Worm (Caenorhabditis elegans): ENCODE measurements around the gene duxl-1.
"Not testable (repeated sequence)": the region's sequence is repeated elsewhere in the genome, so short reads cannot be mapped to it uniquely, and the experiment has no call there.

Gene duxl-1

ce11 chrII:1636392-1636791 is 27.1 kb upstream of the duxl-1 start, which contains the start of gene srg-20:
Gene srg-20 (plus strand): TSS chrII:1636692.
- TF ChIP-seq ceh-2, gmeb-2, nfya-1 (tag; optimal IDR thresholded peaks at IDR 0.05): not testable (repeated sequence)

ce11 chrII:1640496-1640895 is 23.0 kb upstream of the duxl-1 start, which contains the start of gene srh-72:
Gene srh-72 (minus strand): TSS chrII:1640596.
- TF ChIP-seq T23F11.4 (GFP tag; optimal IDR thresholded peaks at IDR 0.05), result no peak

DNA sequence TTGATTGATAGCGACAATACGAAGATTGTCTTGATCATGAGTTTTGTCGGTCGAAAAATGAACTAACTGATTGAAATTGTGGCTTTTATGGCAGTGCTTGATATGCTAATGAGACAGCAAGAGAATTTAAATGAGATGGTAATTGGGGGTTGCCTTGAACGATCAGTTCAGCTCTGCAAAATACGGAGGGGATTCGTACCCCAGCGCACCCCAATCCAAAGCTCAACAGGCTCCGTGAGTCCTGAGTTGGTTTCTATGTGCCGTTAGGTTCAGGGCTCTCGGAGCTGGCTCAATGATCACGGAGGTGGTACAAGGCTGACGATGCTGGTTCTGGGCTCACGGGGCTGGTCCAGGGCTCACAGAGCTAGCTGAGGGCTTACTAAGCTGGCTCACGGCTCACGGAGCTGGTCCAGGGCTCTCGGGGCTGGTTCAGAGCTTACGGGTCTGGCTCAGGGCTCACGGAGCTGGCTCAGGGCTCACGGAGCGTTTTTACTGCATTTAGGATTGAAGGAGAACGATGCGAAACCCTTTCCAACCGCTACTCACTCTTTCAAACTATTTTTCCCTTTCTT is 18.6 kb upstream of the duxl-1 start, which contains the start of gene ZC204.6:
Gene ZC204.6, minus strand, starts transcription at position 51 of the 572 bp plus-strand sequence.
- TF ChIP-seq syd-9 (tag; optimal IDR thresholded peaks at IDR 0.05) (no peak), odd-2 (tag; optimal IDR thresholded peaks at IDR 0.05) (no peak), unc-42 (tag; optimal IDR thresholded peaks at IDR 0.05) (no peak), gmeb-2 (tag; optimal IDR thresholded peaks at IDR 0.05) (no peak), ceh-24 (tag; optimal IDR thresholded peaks at IDR 0.05) (no peak), elt-2 (tag; optimal IDR thresholded peaks at IDR 0.05) (no peak), pqm-1 (tag; optimal IDR thresholded peaks at IDR 0.05) (no peak)

- TF ChIP-seq tbx-2 (tag; optimal IDR thresholded peaks at IDR 0.05) (no peak), sox-4 (tag; optimal IDR thresholded peaks at IDR 0.05) (no peak), lin-11 (tag; optimal IDR thresholded peaks at IDR 0.05) (no peak), ceh-30 (tag; optimal IDR thresholded peaks at IDR 0.05) (no peak), K09A11.1 (tag; optimal IDR thresholded peaks at IDR 0.05; ENCODE audit: insufficient read depth) (no peak)
Observed at ce11 chrII:1646199-1646598, 17.3 kb upstream of the duxl-1 start, which contains the start of gene ZC204.17. Gene ZC204.17 (minus strand): TSS chrII:1646299.

ce11 chrII:1648768-1649167 is 14.7 kb upstream of the duxl-1 start, which contains the start of gene fbxb-21:
Gene fbxb-21 (minus strand): TSS chrII:1648868.
- TF ChIP-seq pros-1 (tag; optimal IDR thresholded peaks at IDR 0.05) (no peak), ttx-3 (tag; optimal IDR thresholded peaks at IDR 0.05) (no peak), fax-1 (tag; optimal IDR thresholded peaks at IDR 0.05) (no peak), ref-2 (tag; optimal IDR thresholded peaks at IDR 0.05) (no peak), ama-1 (optimal IDR thresholded peaks at IDR 0.05) (no peak), fkh-10 (GFP tag; optimal IDR thresholded peaks at IDR 0.05) (no peak), pat-9 (tag; optimal IDR thresholded peaks at IDR 0.05) (no peak), hlh-13 (GFP tag; optimal IDR thresholded peaks at IDR 0.05) (no peak), syd-9 (tag; optimal IDR thresholded peaks at IDR 0.05) (no peak), hlh-8 (tag; optimal IDR thresholded peaks at IDR 0.05) (no peak), che-1 (tag; optimal IDR thresholded peaks at IDR 0.05) (no peak), sox-2 (GFP tag; IDR thresholded peaks at IDR 0.05) (no peak), ceh-31 (tag; optimal IDR thresholded peaks at IDR 0.05) (no peak)

- TF ChIP-seq tbx-7 (tag; optimal IDR thresholded peaks at IDR 0.05) (no peak), dve-1 (tag; optimal IDR thresholded peaks at IDR 0.05) (no peak), pag-3 (tag; optimal IDR thresholded peaks at IDR 0.05; ENCODE audit: borderline replicate concordance) (no peak), sox-4 (tag; optimal IDR thresholded peaks at IDR 0.05) (no peak), pqm-1 (tag; optimal IDR thresholded peaks at IDR 0.05) (no peak), hlh-8 (tag; optimal IDR thresholded peaks at IDR 0.05) (no peak), madf-2 (tag; optimal IDR thresholded peaks at IDR 0.05) (no peak), ceh-34 (tag; optimal IDR thresholded peaks at IDR 0.05) (no peak), zip-5 (tag; optimal IDR thresholded peaks at IDR 0.05) (no peak), rnt-1 (tag; optimal IDR thresholded peaks at IDR 0.05) (no peak), ref-2 (tag; optimal IDR thresholded peaks at IDR 0.05) (no peak), elt-4 (tag; optimal IDR thresholded peaks at IDR 0.05) (no peak), C08G9.2 (tag; optimal IDR thresholded peaks at IDR 0.05) (no peak), K02D7.2 (tag; optimal IDR thresholded peaks at IDR 0.05) (no peak), T23F11.4 (GFP tag; optimal IDR thresholded peaks at IDR 0.05) (no peak), fax-1 (tag; optimal IDR thresholded peaks at IDR 0.05) (no peak)
Observed at ce11 chrII:1650502-1650901, 13.0 kb upstream of the duxl-1 start, which contains the start of gene fbxb-20. Gene fbxb-20 (minus strand): TSS chrII:1650602.
